Worm (Caenorhabditis elegans): ENCODE data around the gene F46F5.16.

F46F5.16 gene

DNA sequence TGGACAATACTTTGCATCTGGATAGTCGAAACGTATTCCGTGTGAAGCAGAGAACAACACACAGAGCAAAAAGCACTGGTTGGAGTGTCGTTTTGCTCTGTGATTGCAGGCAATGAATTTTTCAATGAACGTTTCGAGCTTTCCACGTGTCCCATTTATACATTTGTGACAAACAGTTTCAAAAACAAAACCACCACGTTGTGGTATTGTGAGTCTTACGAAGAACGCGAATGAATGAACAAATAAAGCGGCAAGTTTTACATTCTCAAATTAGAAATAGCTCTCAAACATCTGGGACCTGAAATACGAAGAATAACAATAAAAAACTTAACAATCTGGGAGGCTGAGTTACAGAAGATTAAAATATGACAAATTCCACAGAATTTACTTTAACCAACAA is 4.8 kb downstream of the F46F5.16 start, which contains the start of gene F46F5.1:
F46F5.1 (minus strand) TSS at position 101 of the 400 bp plus-strand sequence.
- TF ChIP-seq ets-5 (GFP tag; IDR thresholded peaks at IDR 0.05) (no peak), tbx-2 (tag; optimal IDR thresholded peaks at IDR 0.05) (no peak), dpl-1 (GFP tag; optimal IDR thresholded peaks at IDR 0.05) (no peak), unc-62 (GFP tag; optimal IDR thresholded peaks at IDR 0.05) (no peak), C04F5.9 (tag; optimal IDR thresholded peaks at IDR 0.05) (no peak), nhr-28 (tag; optimal IDR thresholded peaks at IDR 0.05) (no peak), ces-1 (GFP tag; optimal IDR thresholded peaks at IDR 0.05) (no peak), snu-23 (GFP tag; optimal IDR thresholded peaks at IDR 0.05) (no peak), unc-130 (tag; optimal IDR thresholded peaks at IDR 0.05) (no peak), zag-1 (tag; optimal IDR thresholded peaks at IDR 0.05) (no peak), swsn-7 (tag; optimal IDR thresholded peaks at IDR 0.05) (no peak), unc-86 (tag; optimal IDR thresholded peaks at IDR 0.05) (no peak), fkh-8 (tag; optimal IDR thresholded peaks at IDR 0.05) (no peak), nhr-20 (tag; optimal IDR thresholded peaks at IDR 0.05) (no peak), ceh-8 (GFP tag; optimal IDR thresholded peaks at IDR 0.05) (no peak), unc-98 (GFP tag; IDR thresholded peaks at IDR 0.05) (no peak), ama-1 (optimal IDR thresholded peaks at IDR 0.05) (no peak), mep-1 (tag; optimal IDR thresholded peaks at IDR 0.05) (no peak)

DNA sequence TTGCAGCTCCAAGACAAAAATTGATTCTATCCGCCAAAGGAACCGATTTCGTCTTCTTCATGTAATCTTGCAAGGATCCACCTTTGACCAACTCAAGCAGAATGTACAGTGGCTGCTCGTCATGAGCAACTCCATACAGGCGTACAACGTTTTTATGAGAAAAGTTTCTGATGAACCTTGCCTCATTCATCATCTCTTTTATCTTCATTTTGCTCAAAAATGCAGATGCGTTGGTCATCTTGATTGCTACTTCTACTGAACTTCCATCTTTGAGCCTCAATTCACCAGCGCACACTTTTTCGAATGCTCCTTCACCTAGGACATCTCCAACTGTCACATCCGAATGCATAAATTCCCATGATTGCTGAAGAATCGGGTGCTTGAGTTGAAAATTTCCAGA is 9.9 kb downstream of the F46F5.16 start:
- TF ChIP-seq isw-1 (GFP tag; IDR thresholded peaks at IDR 0.05): no peak
- no peak for TF ChIP-seq Y116A8C.19 (tag; optimal IDR thresholded peaks at IDR 0.05; ENCODE audit: borderline replicate concordance)
- TF ChIP-seq nhr-90 (tag; optimal IDR thresholded peaks at IDR 0.05; ENCODE audit: poor library complexity): no peak
- no peak for TF ChIP-seq nhr-77 (tag; optimal IDR thresholded peaks at IDR 0.05)
- TF ChIP-seq nhr-11 (tag; optimal IDR thresholded peaks at IDR 0.05): no peak
- no peak for TF ChIP-seq irx-1 (tag; optimal IDR thresholded peaks at IDR 0.05)

- TF ChIP-seq ztf-11 (tag; optimal IDR thresholded peaks at IDR 0.05) (no peak), elt-3 (tag; optimal IDR thresholded peaks at IDR 0.05) (no peak), nhr-19 (GFP tag; conservative IDR thresholded peaks at IDR 0.05) (no peak)
Observed at ce11 chrII:797445-797844, 10.4 kb downstream of the F46F5.16 start.

ce11 chrII:799700-800099 is 12.7 kb downstream of the F46F5.16 start, which contains the start of gene F46F5.14:
F46F5.14 (plus strand) TSS chrII:800000.
- TF ChIP-seq lsy-2 (tag; optimal IDR thresholded peaks at IDR 0.05): no peak
- TF ChIP-seq nhr-90 (tag; optimal IDR thresholded peaks at IDR 0.05; ENCODE audit: poor library complexity): no peak
- no peak for TF ChIP-seq nhr-19 (GFP tag; conservative IDR thresholded peaks at IDR 0.05)
- TF ChIP-seq blmp-1 (tag; optimal IDR thresholded peaks at IDR 0.05): no peak
- TF ChIP-seq nhr-84 (tag; optimal IDR thresholded peaks at IDR 0.05): no peak
- no peak for TF ChIP-seq zag-1 (tag; optimal IDR thresholded peaks at IDR 0.05)
- no peak for TF ChIP-seq nhr-20 (tag; optimal IDR thresholded peaks at IDR 0.05)
- no peak for TF ChIP-seq egl-27 (tag; optimal IDR thresholded peaks at IDR 0.05)
- TF ChIP-seq swsn-7 (tag; optimal IDR thresholded peaks at IDR 0.05): no peak

ce11 chrII:803009-803408 is 16.0 kb downstream of the F46F5.16 start, which contains the start of gene F46F5.13:
F46F5.13 (plus strand) TSS chrII:803309.
- TF ChIP-seq aha-1 (tag; optimal IDR thresholded peaks at IDR 0.05) (no peak), jun-1 (tag; optimal IDR thresholded peaks at IDR 0.05) (no peak), vab-15 (tag; optimal IDR thresholded peaks at IDR 0.05) (no peak), rnt-1 (tag; optimal IDR thresholded peaks at IDR 0.05) (no peak), lin-14 (GFP tag; optimal IDR thresholded peaks at IDR 0.05) (no peak), nhr-12 (tag; optimal IDR thresholded peaks at IDR 0.05) (no peak), fkh-8 (tag; optimal IDR thresholded peaks at IDR 0.05) (no peak), nhr-85 (tag) (no peak), lin-39 (tag; optimal IDR thresholded peaks at IDR 0.05) (no peak), hlh-17 (GFP tag; optimal IDR thresholded peaks at IDR 0.05; ENCODE audit: borderline replicate concordance) (no peak), mep-1 (tag; optimal IDR thresholded peaks at IDR 0.05) (no peak), pqm-1 (tag; optimal IDR thresholded peaks at IDR 0.05) (no peak)

Measured in whole organism, L1 larva.